Worm (Caenorhabditis elegans): ENCODE measurements around the gene lgg-3.

- TF ChIP-seq Y67H2A.10 (GFP tag; conservative IDR thresholded peaks at IDR 0.05) (no peak), B0019.2 (GFP tag; conservative IDR thresholded peaks at IDR 0.05) (no peak), C06A6.2 (GFP tag; conservative IDR thresholded peaks at IDR 0.05) (no peak), F37B4.10 (GFP tag; IDR thresholded peaks at IDR 0.05) (no peak), bed-2 (GFP tag; IDR thresholded peaks at IDR 0.05) (no peak), dpl-1 (GFP tag; optimal IDR thresholded peaks at IDR 0.05) (no peak), F22D6.2 (tag; optimal IDR thresholded peaks at IDR 0.05) (no peak), mxl-1 (tag; optimal IDR thresholded peaks at IDR 0.05) (no peak)
These were observed 35.1 kb upstream of the lgg-3 start, which contains the start of gene B0244.17 for ce11 chrIII:5732925-5733324.

Data from whole organism, young adult.